Worm (Caenorhabditis elegans) whole organism, L4 larva: Measurements from ENCODE around the gene F27E5.7.

ENCODE experiments used
- ZK337.2 ChIP-seq: fragments of 200-800 bp; sonication (Bioruptor generic); IDR thresholded peaks from 2 replicates; pipeline ENCODE4 v1.3.6; 2022; ENCODE audit warnings: missing genetic modification reagents, missing genetic modification characterization, missing compliant biosample characterization
- aly-2 ChIP-seq: sonication (generic microtip); optimal IDR thresholded peaks from 2 replicates; lab custom pipeline; 2018; ENCODE audit warnings: missing biosample characterization, missing genetic modification characterization
- fos-1 ChIP-seq: fragments of 150-350 bp; optimal IDR thresholded peaks from 2 replicates; lab custom pipeline; 2014; ENCODE audit warnings: missing biosample characterization, missing genetic modification characterization
- lin-13 ChIP-seq: fragments of 150-350 bp; optimal IDR thresholded peaks from 2 replicates; lab custom pipeline; 2014; ENCODE audit warnings: missing biosample characterization, missing genetic modification reagents, missing genetic modification characterization
- nhr-25 ChIP-seq: sonication (generic microtip); optimal IDR thresholded peaks from 2 replicates; lab custom pipeline; 2017; ENCODE audit warnings: missing genetic modification characterization, mild to moderate bottlenecking, missing compliant biosample characterization, antibody characterized with exemption, moderate library complexity, borderline replicate concordance; ENCODE audit not compliant: insufficient read depth
- nhr-76 ChIP-seq: fragments of 150-350 bp; optimal IDR thresholded peaks from 2 replicates; lab custom pipeline; 2014; ENCODE audit warnings: missing biosample characterization, missing genetic modification characterization

DNA sequence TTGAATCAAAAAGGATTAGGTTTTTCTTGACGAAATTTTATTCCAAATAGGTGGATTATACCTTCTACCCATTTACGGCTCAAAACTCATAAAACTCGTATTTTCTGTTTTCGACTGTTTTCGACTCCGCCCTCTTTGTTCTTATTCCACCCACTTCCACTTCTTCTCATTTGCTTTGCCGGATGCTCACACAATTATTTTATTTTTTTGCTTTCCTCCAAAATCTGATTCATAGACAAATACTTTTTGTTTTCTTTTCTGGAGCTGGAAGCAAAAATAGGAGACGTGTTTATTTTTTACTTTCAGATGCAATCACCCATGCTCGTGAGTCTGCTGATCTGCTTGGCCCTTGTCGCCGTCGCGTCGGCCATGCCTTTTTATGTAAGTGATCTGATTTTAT is 32.5 kb downstream of the F27E5.7 start, which contains the start of gene nlp-63:
- no peak for TF ChIP-seq fos-1 (tag; lab: Kevin White, UChicago)
- TF ChIP-seq ZK337.2 (GFP tag; lab: Robert Waterston, UW): no peak
- TF ChIP-seq aly-2: no peak
- no peak for TF ChIP-seq lin-13 (GFP tag; lab: Kevin White, UChicago)
- no peak for TF ChIP-seq nhr-76 (tag; lab: Kevin White, UChicago)
- no peak for TF ChIP-seq nhr-25
